Fruit fly (Drosophila melanogaster) whole organism, pupa: ENCODE results near the gene Dph4.

Experiments used
- CG10348 ChIP-seq: fragments of 200-800 bp; sonication (Bioruptor generic); IDR thresholded peaks from 2 replicates; pipeline ENCODE4 v1.3.6; 2022; ENCODE audit warnings: missing biosample characterization, missing genetic modification characterization
- CG12605 ChIP-seq: fragments of 200-800 bp; sonication (Bioruptor generic); IDR thresholded peaks from 2 replicates; pipeline ENCODE4 v1.3.6; 2022; ENCODE audit warnings: missing biosample characterization, missing genetic modification characterization
- CG13204 ChIP-seq: fragments of 200-800 bp; sonication (Bioruptor generic); optimal IDR thresholded peaks from 2 replicates; lab custom pipeline; 2018; ENCODE audit warnings: missing biosample characterization, mild to moderate bottlenecking, missing genetic modification characterization, moderate library complexity
- CG14655 ChIP-seq: fragments of 200-800 bp; sonication (Bioruptor generic); optimal IDR thresholded peaks from 3 replicates; lab custom pipeline; 2017; ENCODE audit warnings: mild to moderate bottlenecking, missing biosample characterization, missing genetic modification reagents, missing genetic modification characterization
- CG15710 ChIP-seq: fragments of 200-800 bp; sonication (Bioruptor generic); optimal IDR thresholded peaks from 2 replicates; lab custom pipeline; 2018; ENCODE audit warnings: missing biosample characterization, mild to moderate bottlenecking, missing genetic modification characterization, moderate library complexity
- CG32121 ChIP-seq: fragments of 200-800 bp; sonication (Bioruptor generic); IDR thresholded peaks from 2 replicates; pipeline ENCODE4 v1.3.6; 2022; ENCODE audit warnings: missing biosample characterization, missing genetic modification characterization
- CG34367 ChIP-seq: fragments of 200-800 bp; sonication (Bioruptor generic); optimal IDR thresholded peaks from 2 replicates; lab custom pipeline; 2018; ENCODE audit warnings: missing biosample characterization, mild to moderate bottlenecking, missing genetic modification characterization
- CG4496 ChIP-seq: fragments of 200-800 bp; sonication (Bioruptor generic); IDR thresholded peaks from 3 replicates; pipeline ENCODE4 v1.3.6; 2022; ENCODE audit warnings: missing biosample characterization, missing genetic modification characterization
- CG8159 ChIP-seq: fragments of 200-800 bp; sonication (Bioruptor generic); optimal IDR thresholded peaks from 3 replicates; lab custom pipeline; 2018; ENCODE audit warnings: missing biosample characterization, mild to moderate bottlenecking, missing genetic modification characterization, moderate library complexity
- CG8301 ChIP-seq: fragments of 200-800 bp; sonication (Bioruptor generic); optimal IDR thresholded peaks from 2 replicates; lab custom pipeline; 2018; ENCODE audit warnings: missing biosample characterization, mild to moderate bottlenecking, missing genetic modification characterization
- CG9948 ChIP-seq: fragments of 200-800 bp; sonication (Bioruptor generic); optimal IDR thresholded peaks from 2 replicates; lab custom pipeline; 2018; ENCODE audit warnings: missing biosample characterization, mild to moderate bottlenecking, missing genetic modification characterization, moderate library complexity
- D1 ChIP-seq: fragments of 200-800 bp; sonication (Bioruptor generic); optimal IDR thresholded peaks from 2 replicates; lab custom pipeline; 2018; ENCODE audit warnings: missing biosample characterization, mild to moderate bottlenecking, missing genetic modification characterization, moderate library complexity
- EcR ChIP-seq: fragments of 200-800 bp; sonication (Bioruptor generic); optimal IDR thresholded peaks from 3 replicates; lab custom pipeline; 2019; ENCODE audit warnings: missing biosample characterization, missing genetic modification characterization, mild to moderate bottlenecking, moderate library complexity, missing genetic modification reagents
- Ets98B ChIP-seq: fragments of 200-800 bp; sonication (Bioruptor generic); IDR thresholded peaks from 2 replicates; pipeline ENCODE4 v1.3.6; 2022; ENCODE audit warnings: missing biosample characterization, missing genetic modification characterization
- Pif1A ChIP-seq: fragments of 200-800 bp; sonication (Bioruptor generic); optimal IDR thresholded peaks from 3 replicates; lab custom pipeline; 2016; ENCODE audit warnings: missing biosample characterization, missing genetic modification characterization
- Pif1B ChIP-seq: fragments of 200-800 bp; sonication (Bioruptor generic); optimal IDR thresholded peaks from 3 replicates; lab custom pipeline; 2016; ENCODE audit warnings: missing biosample characterization, missing genetic modification characterization
- fd96Ca ChIP-seq: fragments of 200-800 bp; sonication (Bioruptor generic); IDR thresholded peaks from 3 replicates; pipeline ENCODE4 v1.3.6; 2022; ENCODE audit warnings: missing biosample characterization, missing genetic modification characterization
- gl ChIP-seq: fragments of 200-800 bp; sonication (Bioruptor generic); optimal IDR thresholded peaks from 2 replicates; lab custom pipeline; 2018; ENCODE audit warnings: missing biosample characterization, mild to moderate bottlenecking, missing genetic modification characterization
- rn ChIP-seq: fragments of 200-800 bp; sonication (Bioruptor generic); IDR thresholded peaks from 2 replicates; pipeline ENCODE4 v1.3.6; 2022; ENCODE audit warnings: missing biosample characterization, missing genetic modification characterization

Dph4 gene

dm6 chr3R:5588573-5588972 is 35.4 kb downstream of the Dph4 start, which contains the start of gene PolZ2:
TSS of gene PolZ2 (plus strand) at chr3R:5588873.
- TF ChIP-seq gl (tag; lab: Kevin White, UChicago) (no peak), CG8159 (tag; lab: Kevin White, UChicago) (no peak), D1 (tag; lab: Kevin White, UChicago) (no peak), Pif1B (GFP tag; lab: Kevin White, UChicago) (no peak)

DNA sequence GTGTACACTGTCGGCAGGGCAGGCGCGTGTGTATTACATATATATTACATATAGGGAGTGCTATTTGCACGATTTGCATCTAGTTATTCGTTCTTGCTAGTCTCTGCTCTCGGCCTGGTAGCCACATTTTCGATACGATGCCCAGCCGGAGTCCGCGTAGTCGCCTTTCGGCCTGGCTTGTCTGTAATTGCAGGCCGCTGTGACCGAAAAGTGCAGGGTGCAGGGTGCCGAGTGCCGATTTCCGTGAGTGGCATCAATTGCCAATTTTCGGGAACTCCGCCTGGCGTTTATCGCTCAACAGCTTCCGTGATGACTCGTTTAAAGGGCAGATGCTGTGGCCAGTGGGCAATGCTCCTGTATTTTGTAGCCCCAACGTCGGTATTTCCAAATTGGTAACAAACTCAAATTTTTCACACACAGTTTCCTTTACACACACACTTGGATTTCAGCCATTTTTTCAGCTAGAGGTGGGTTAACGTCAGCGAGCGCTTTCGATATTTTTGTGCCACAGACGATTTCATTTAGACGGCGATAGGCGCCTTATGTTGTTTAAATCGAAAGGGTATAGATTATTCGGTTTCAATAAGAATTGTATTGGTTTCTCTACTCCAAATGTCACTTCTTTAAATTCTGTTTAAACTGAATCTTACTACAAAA is 35.9 kb downstream of the Dph4 start, which contains the start of gene CG2926:
CG2926 (minus strand) TSS at position 518 of the 657 bp plus-strand sequence.
- TF ChIP-seq CG32121 (GFP tag; lab: Robert Waterston, UW): 0 out of 2 replicates have a peak, but pooled peaks have one; percentile 32
- no peak for TF ChIP-seq fd96Ca (GFP tag; lab: Robert Waterston, UW)
- no peak for TF ChIP-seq CG15710 (tag; lab: Kevin White, UChicago)
- TF ChIP-seq EcR (GFP tag; lab: Kevin White, UChicago): no peak
- TF ChIP-seq Pif1A (GFP tag; lab: Kevin White, UChicago): no peak
- 0 out of 2 replicates have a peak, but pooled peaks have one; percentile 32 for TF ChIP-seq CG12605 (GFP tag; lab: Robert Waterston, UW)
- no peak for TF ChIP-seq CG14655 (GFP tag; lab: Kevin White, UChicago)
- no peak for TF ChIP-seq CG10348 (GFP tag; lab: Robert Waterston, UW)
- no peak for TF ChIP-seq CG13204 (GFP tag; lab: Kevin White, UChicago)
- TF ChIP-seq rn (GFP tag; lab: Robert Waterston, UW): 0 out of 2 replicates have a peak, but pooled peaks have one; percentile 12
- TF ChIP-seq CG4496 (GFP tag; lab: Robert Waterston, UW): 0 out of 3 replicates have a peak, but pooled peaks have one; percentile 46
- peak; percentile 19; the same call in 1 of the 2 replicates for TF ChIP-seq Ets98B (GFP tag; lab: Robert Waterston, UW)
- TF ChIP-seq CG9948 (tag; lab: Kevin White, UChicago): no peak
- TF ChIP-seq CG8301: no peak
- TF ChIP-seq, all 21 proteins: peak for 5

DNA sequence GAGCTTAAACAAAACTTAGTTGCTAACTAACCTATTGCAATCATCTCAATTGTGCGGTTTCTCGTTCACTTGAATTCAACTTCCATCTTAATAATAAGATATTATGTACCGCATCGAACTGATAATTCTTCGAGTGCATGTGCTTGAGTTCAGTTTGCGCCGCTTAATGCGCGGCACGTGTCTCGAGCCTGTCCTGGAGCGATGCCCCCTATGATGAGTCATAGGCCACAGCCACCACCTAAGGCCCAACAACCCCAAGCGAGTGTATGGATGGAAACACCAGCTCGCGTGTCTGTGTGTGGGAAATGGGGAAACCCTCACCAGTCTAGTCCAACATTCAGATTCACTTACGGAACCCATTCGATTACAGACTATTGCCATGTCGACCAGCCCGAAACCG is 50.0 kb downstream of the Dph4 start:
- TF ChIP-seq rn (GFP tag; lab: Robert Waterston, UW): no peak
- no peak for TF ChIP-seq CG4496 (GFP tag; lab: Robert Waterston, UW)
- no peak for TF ChIP-seq CG14655 (GFP tag; lab: Kevin White, UChicago)
- TF ChIP-seq gl (tag; lab: Kevin White, UChicago): no peak
- no peak for TF ChIP-seq Pif1A (GFP tag; lab: Kevin White, UChicago)
- peak; percentile 94 for TF ChIP-seq EcR (GFP tag; lab: Kevin White, UChicago)

dm6 chr3R:5572900-5573665 is 50.8 kb downstream of the Dph4 start:
- TF ChIP-seq Pif1B (GFP tag; lab: Kevin White, UChicago) (peak; percentile 30), EcR (GFP tag; lab: Kevin White, UChicago) (peak; percentile 83), CG12605 (GFP tag; lab: Robert Waterston, UW) (no peak), CG13204 (GFP tag; lab: Kevin White, UChicago) (no peak), CG9948 (tag; lab: Kevin White, UChicago) (peak; percentile 12), CG34367 (tag; lab: Kevin White, UChicago) (no peak), Ets98B (GFP tag; lab: Robert Waterston, UW) (no peak), fd96Ca (GFP tag; lab: Robert Waterston, UW) (0 out of 3 replicates have a peak, but pooled peaks have one; percentile 35), D1 (tag; lab: Kevin White, UChicago) (no peak)
